Worm (Caenorhabditis elegans) whole organism, midembryonic: ENCODE measurements around the gene tsp-1.

Experiments used
- T22C8.4 ChIP-seq: fragments of 200-800 bp; sonication (Bioruptor generic); IDR thresholded peaks from 2 replicates; pipeline ENCODE4 v1.3.6; 2022; ENCODE audit warnings: missing genetic modification characterization, missing compliant biosample characterization
- cog-1 ChIP-seq: sonication (generic microtip); optimal IDR thresholded peaks from 2 replicates; lab custom pipeline; 2016; ENCODE audit warnings: missing genetic modification characterization, missing compliant biosample characterization
- flt-1 ChIP-seq: fragments of 200-800 bp; sonication (Bioruptor generic); IDR thresholded peaks from 2 replicates; pipeline ENCODE4 v1.3.6; 2022; ENCODE audit warnings: missing genetic modification characterization, missing compliant biosample characterization
- klf-2 ChIP-seq: fragments of 200-800 bp; sonication (Bioruptor generic); conservative IDR thresholded peaks from 2 replicates; pipeline ENCODE4 v1.3.6; 2022; ENCODE audit warnings: missing genetic modification reagents, missing genetic modification characterization, missing compliant biosample characterization
- med-1 ChIP-seq: sonication (generic microtip); optimal IDR thresholded peaks from 2 replicates; lab custom pipeline; 2017; ENCODE audit warnings: missing genetic modification characterization, mild to moderate bottlenecking, missing compliant biosample characterization, antibody characterized with exemption, missing genetic modification reagents; ENCODE audit not compliant: insufficient read depth
- ref-1 ChIP-seq: fragments of 200-800 bp; sonication (Bioruptor generic); conservative IDR thresholded peaks from 2 replicates; pipeline ENCODE4 v1.3.6; 2022; ENCODE audit warnings: missing genetic modification reagents, missing genetic modification characterization, missing compliant biosample characterization
- tab-1 ChIP-seq: fragments of 200-800 bp; sonication (Bioruptor generic); IDR thresholded peaks from 2 replicates; pipeline ENCODE4 v1.3.6; 2022; ENCODE audit warnings: missing genetic modification characterization, missing compliant biosample characterization
- ztf-23 ChIP-seq: fragments of 200-800 bp; sonication (Bioruptor generic); IDR thresholded peaks from 2 replicates; pipeline ENCODE4 v1.3.6; 2022; ENCODE audit warnings: missing genetic modification reagents, missing genetic modification characterization, missing compliant biosample characterization
- ztf-29 ChIP-seq: fragments of 200-800 bp; sonication (Bioruptor generic); IDR thresholded peaks from 2 replicates; pipeline ENCODE4 v1.3.6; 2022; ENCODE audit warnings: missing genetic modification reagents, missing genetic modification characterization, missing compliant biosample characterization

Gene tsp-1

ce11 chrIII:8202754-8203153 lies 36.5 kb downstream of the tsp-1 start, which contains the start of gene snb-5:
Gene snb-5 (plus strand): TSS chrIII:8203054.
- TF ChIP-seq tab-1 (GFP tag; lab: Robert Waterston, UW) (no peak), med-1 (GFP tag; lab: Kevin White, UChicago) (no peak), ztf-29 (GFP tag; lab: Robert Waterston, UW) (no peak), flt-1 (GFP tag; lab: Robert Waterston, UW) (no peak), cog-1 (tag; lab: Kevin White, UChicago) (no peak), klf-2 (GFP tag; lab: Robert Waterston, UW) (no peak)

DNA sequence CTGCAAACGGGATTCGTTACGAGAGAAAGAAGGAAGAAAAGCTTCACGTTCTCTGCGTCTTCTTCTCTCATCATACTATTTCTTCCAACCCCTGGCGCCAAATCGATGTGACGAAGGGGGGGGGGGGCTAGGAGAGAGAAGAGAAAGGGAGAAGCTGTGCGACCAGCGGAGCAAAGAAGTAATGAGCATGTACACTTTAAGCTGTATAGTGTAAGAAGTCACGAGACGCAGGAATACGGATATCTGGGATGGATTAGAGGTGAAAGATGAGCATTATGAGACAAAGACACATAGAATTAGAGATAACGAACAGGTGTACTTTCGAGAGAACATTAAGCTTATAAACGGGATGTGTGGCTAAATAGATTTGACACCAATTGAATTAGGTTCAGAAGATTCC lies 37.5 kb downstream of the tsp-1 start:
- TF ChIP-seq ref-1 (GFP tag; lab: Robert Waterston, UW) = no peak
- TF ChIP-seq cog-1 (tag; lab: Kevin White, UChicago) = no peak
- TF ChIP-seq ztf-29 (GFP tag; lab: Robert Waterston, UW) = no peak
- no peak for TF ChIP-seq ztf-23 (GFP tag; lab: Robert Waterston, UW)
- no peak for TF ChIP-seq klf-2 (GFP tag; lab: Robert Waterston, UW)
- TF ChIP-seq flt-1 (GFP tag; lab: Robert Waterston, UW) = no peak
- no peak for TF ChIP-seq T22C8.4
- no peak for TF ChIP-seq tab-1 (GFP tag; lab: Robert Waterston, UW)
- no peak for TF ChIP-seq med-1 (GFP tag; lab: Kevin White, UChicago)

DNA sequence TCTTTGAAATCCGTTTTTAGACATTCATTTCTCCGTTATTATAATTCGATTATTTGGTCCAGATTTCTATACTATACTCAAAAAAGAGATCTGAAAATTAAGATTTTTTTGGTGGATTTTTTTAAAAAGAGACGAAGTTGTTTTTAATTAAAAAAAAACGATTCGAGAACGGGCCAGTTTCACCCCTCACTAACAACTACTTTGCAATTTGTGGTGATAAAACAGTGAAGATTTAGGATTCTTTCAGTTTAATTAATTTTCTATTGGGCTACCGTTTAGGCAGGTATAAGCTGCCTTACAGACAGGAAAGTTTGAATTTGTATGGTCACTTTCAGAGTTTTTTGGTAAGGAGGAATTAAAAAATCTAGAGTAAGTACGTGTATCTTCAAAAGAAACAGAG lies 38.1 kb downstream of the tsp-1 start, which contains the start of gene unc-36:
Gene unc-36, minus strand, starts transcription at position 101 of the 400 bp plus-strand sequence.
- no peak for TF ChIP-seq ztf-23 (GFP tag; lab: Robert Waterston, UW)
- no peak for TF ChIP-seq ztf-29 (GFP tag; lab: Robert Waterston, UW)
- no peak for TF ChIP-seq flt-1 (GFP tag; lab: Robert Waterston, UW)
- TF ChIP-seq klf-2 (GFP tag; lab: Robert Waterston, UW) = no peak
- TF ChIP-seq med-1 (GFP tag; lab: Kevin White, UChicago) = no peak
- TF ChIP-seq tab-1 (GFP tag; lab: Robert Waterston, UW) = no peak

ce11 chrIII:8199060-8199459 lies 40.2 kb downstream of the tsp-1 start:
- TF ChIP-seq flt-1 (GFP tag; lab: Robert Waterston, UW) (no peak), klf-2 (GFP tag; lab: Robert Waterston, UW) (no peak), ztf-23 (GFP tag; lab: Robert Waterston, UW) (no peak), ztf-29 (GFP tag; lab: Robert Waterston, UW) (no peak), med-1 (GFP tag; lab: Kevin White, UChicago) (no peak), ref-1 (GFP tag; lab: Robert Waterston, UW) (no peak), cog-1 (tag; lab: Kevin White, UChicago) (no peak), T22C8.4 (no peak), tab-1 (GFP tag; lab: Robert Waterston, UW) (no peak)

ce11 chrIII:8191695-8192094 lies 47.5 kb downstream of the tsp-1 start, which contains the start of gene C50C3.1:
Gene C50C3.1 (plus strand): TSS chrIII:8191995.
- no peak for TF ChIP-seq tab-1 (GFP tag; lab: Robert Waterston, UW)
- no peak for TF ChIP-seq ztf-23 (GFP tag; lab: Robert Waterston, UW)
- TF ChIP-seq med-1 (GFP tag; lab: Kevin White, UChicago) = no peak

ce11 chrIII:8190505-8190904 lies 48.7 kb downstream of the tsp-1 start, which contains the start of gene C50C3.19:
Gene C50C3.19 (plus strand): TSS chrIII:8190805.
- no peak for TF ChIP-seq flt-1 (GFP tag; lab: Robert Waterston, UW)
- TF ChIP-seq T22C8.4 = no peak
- no peak for TF ChIP-seq cog-1 (tag; lab: Kevin White, UChicago)
- no peak for TF ChIP-seq tab-1 (GFP tag; lab: Robert Waterston, UW)
- no peak for TF ChIP-seq ztf-29 (GFP tag; lab: Robert Waterston, UW)
- no peak for TF ChIP-seq ztf-23 (GFP tag; lab: Robert Waterston, UW)
- no peak for TF ChIP-seq ref-1 (GFP tag; lab: Robert Waterston, UW)
- no peak for TF ChIP-seq klf-2 (GFP tag; lab: Robert Waterston, UW)
- TF ChIP-seq med-1 (GFP tag; lab: Kevin White, UChicago) = no peak
